Fruit fly (Drosophila melanogaster) whole organism, prepupa: ENCODE data around the gene CG33306.

ENCODE experiments used
- Blimp-1 ChIP-seq: fragments of 200-800 bp; sonication (Bioruptor generic); optimal IDR thresholded peaks from 3 replicates; lab custom pipeline; 2017; ENCODE audit warnings: missing biosample characterization, missing genetic modification characterization, mild to moderate bottlenecking, moderate library complexity, missing genetic modification reagents
- CG10631 ChIP-seq: fragments of 200-800 bp; sonication (Bioruptor generic); optimal IDR thresholded peaks from 2 replicates; lab custom pipeline; 2016; ENCODE audit warnings: missing biosample characterization, missing genetic modification characterization
- CG10669 ChIP-seq: fragments of 200-800 bp; sonication (Bioruptor generic); optimal IDR thresholded peaks from 3 replicates; lab custom pipeline; 2018; ENCODE audit warnings: missing biosample characterization, mild to moderate bottlenecking, missing genetic modification characterization, moderate library complexity
- CG11762 ChIP-seq: fragments of 200-800 bp; sonication (Bioruptor generic); optimal IDR thresholded peaks from 3 replicates; lab custom pipeline; 2016; ENCODE audit warnings: missing biosample characterization, missing genetic modification characterization; ENCODE audit not compliant: insufficient read depth
- CG11902 ChIP-seq: fragments of 200-800 bp; sonication (Bioruptor generic); optimal IDR thresholded peaks from 3 replicates; lab custom pipeline; 2016; ENCODE audit warnings: missing biosample characterization, missing genetic modification characterization
- CG16779 ChIP-seq: fragments of 200-800 bp; sonication (Bioruptor generic); optimal IDR thresholded peaks from 3 replicates; lab custom pipeline; 2017; ENCODE audit warnings: missing biosample characterization, mild to moderate bottlenecking, missing genetic modification characterization
- CG3032 ChIP-seq: fragments of 200-800 bp; optimal IDR thresholded peaks from 2 replicates; lab custom pipeline; 2019; ENCODE audit warnings: missing biosample characterization, mild to moderate bottlenecking, missing genetic modification characterization, moderate library complexity
- CG32006 ChIP-seq: fragments of 200-800 bp; sonication (Bioruptor generic); optimal IDR thresholded peaks from 3 replicates; lab custom pipeline; 2017; ENCODE audit warnings: missing biosample characterization, mild to moderate bottlenecking, missing genetic modification characterization
- CG34406 ChIP-seq: fragments of 200-800 bp; sonication (Bioruptor generic); optimal IDR thresholded peaks from 3 replicates; lab custom pipeline; 2016; ENCODE audit warnings: missing biosample characterization, missing genetic modification characterization
- CG4318 ChIP-seq: fragments of 200-800 bp; sonication (Bioruptor generic); optimal IDR thresholded peaks from 3 replicates; lab custom pipeline; 2017; ENCODE audit warnings: missing biosample characterization, mild to moderate bottlenecking, missing genetic modification characterization
- CG6276 ChIP-seq: fragments of 200-800 bp; sonication (Bioruptor generic); optimal IDR thresholded peaks from 2 replicates; lab custom pipeline; 2017; ENCODE audit warnings: missing biosample characterization, mild to moderate bottlenecking, missing genetic modification characterization
- CG6792 ChIP-seq: fragments of 200-800 bp; sonication (Bioruptor generic); optimal IDR thresholded peaks from 3 replicates; lab custom pipeline; 2016; ENCODE audit warnings: missing biosample characterization, missing genetic modification characterization
- CG6854 ChIP-seq: fragments of 200-800 bp; sonication (Bioruptor generic); optimal IDR thresholded peaks from 2 replicates; lab custom pipeline; 2017; ENCODE audit warnings: missing biosample characterization, mild to moderate bottlenecking, missing genetic modification characterization
- CG8119 ChIP-seq: fragments of 200-800 bp; sonication (Bioruptor generic); IDR thresholded peaks from 3 replicates; pipeline ENCODE4 v1.3.6; 2022; ENCODE audit warnings: missing biosample characterization, missing genetic modification characterization
- CG9139 ChIP-seq: fragments of 200-800 bp; sonication (Bioruptor generic); optimal IDR thresholded peaks from 3 replicates; lab custom pipeline; 2017; ENCODE audit warnings: missing biosample characterization, mild to moderate bottlenecking, missing genetic modification characterization
- Eip75B ChIP-seq: fragments of 200-800 bp; sonication (Bioruptor generic); optimal IDR thresholded peaks from 3 replicates; lab custom pipeline; 2016; ENCODE audit warnings: missing biosample characterization, missing genetic modification characterization
- Eip78C ChIP-seq: fragments of 200-800 bp; sonication (Bioruptor generic); peaks from one replicate; lab custom pipeline; 2016; ENCODE audit warnings: missing biosample characterization, missing genetic modification characterization
- Ets21C ChIP-seq: fragments of 200-800 bp; sonication (Bioruptor generic); optimal IDR thresholded peaks from 3 replicates; lab custom pipeline; 2016; ENCODE audit warnings: missing biosample characterization, missing genetic modification characterization
- Ets96B ChIP-seq: fragments of 200-800 bp; optimal IDR thresholded peaks from 2 replicates; lab custom pipeline; 2019; ENCODE audit warnings: missing biosample characterization, mild to moderate bottlenecking, missing genetic modification characterization, moderate library complexity
- Gug ChIP-seq: fragments of 200-800 bp; sonication (Bioruptor generic); IDR thresholded peaks from 2 replicates; pipeline ENCODE4 v1.3.6; 2022; ENCODE audit warnings: missing biosample characterization, missing genetic modification characterization
- Hr39 ChIP-seq: fragments of 200-800 bp; sonication (Bioruptor generic); optimal IDR thresholded peaks from 2 replicates; lab custom pipeline; 2016; ENCODE audit warnings: missing biosample characterization, missing genetic modification characterization
- Lpt ChIP-seq: fragments of 200-800 bp; sonication (Bioruptor generic); optimal IDR thresholded peaks from 3 replicates; lab custom pipeline; 2016; ENCODE audit warnings: missing biosample characterization, missing genetic modification characterization
- Met ChIP-seq: fragments of 200-800 bp; sonication (Bioruptor generic); optimal IDR thresholded peaks from 3 replicates; lab custom pipeline; 2016; ENCODE audit warnings: missing biosample characterization, missing genetic modification characterization
- Smox ChIP-seq: fragments of 200-800 bp; sonication (Bioruptor generic); optimal IDR thresholded peaks from 3 replicates; lab custom pipeline; 2016; ENCODE audit warnings: missing biosample characterization, missing genetic modification characterization
- Sox102F ChIP-seq: fragments of 200-800 bp; sonication (Bioruptor generic); optimal IDR thresholded peaks from 2 replicates; lab custom pipeline; 2016; ENCODE audit warnings: missing biosample characterization, mild to moderate bottlenecking, missing genetic modification characterization
- Sox14 ChIP-seq: fragments of 200-800 bp; sonication (Bioruptor generic); optimal IDR thresholded peaks from 3 replicates; lab custom pipeline; 2016; ENCODE audit warnings: missing biosample characterization, missing genetic modification characterization
- Sox15 ChIP-seq: fragments of 200-800 bp; sonication (Bioruptor generic); optimal IDR thresholded peaks from 3 replicates; lab custom pipeline; 2016; ENCODE audit warnings: missing biosample characterization, missing genetic modification characterization
- achi ChIP-seq: fragments of 200-800 bp; sonication (Bioruptor generic); optimal IDR thresholded peaks from 3 replicates; lab custom pipeline; 2016; ENCODE audit warnings: missing biosample characterization, missing genetic modification characterization
- acj6 ChIP-seq: fragments of 200-800 bp; sonication (Bioruptor generic); optimal IDR thresholded peaks from 3 replicates; lab custom pipeline; 2016; ENCODE audit warnings: missing biosample characterization, missing genetic modification characterization
- dsx ChIP-seq: fragments of 200-800 bp; optimal IDR thresholded peaks from 3 replicates; lab custom pipeline; 2019; ENCODE audit warnings: missing biosample characterization, mild to moderate bottlenecking, missing genetic modification characterization, moderate library complexity; ENCODE audit not compliant: poor library complexity, severe bottlenecking
- fd85E ChIP-seq: fragments of 200-800 bp; sonication (Bioruptor generic); optimal IDR thresholded peaks from 3 replicates; lab custom pipeline; 2016; ENCODE audit warnings: missing biosample characterization, missing genetic modification characterization
- lz ChIP-seq: fragments of 200-800 bp; sonication (Bioruptor generic); optimal IDR thresholded peaks from 3 replicates; lab custom pipeline; 2016; ENCODE audit warnings: missing biosample characterization, missing genetic modification characterization
- net ChIP-seq: fragments of 200-800 bp; sonication (Bioruptor generic); optimal IDR thresholded peaks from 3 replicates; lab custom pipeline; 2016; ENCODE audit warnings: missing biosample characterization, missing genetic modification characterization
- pdm3 ChIP-seq: fragments of 200-800 bp; sonication (Bioruptor generic); optimal IDR thresholded peaks from 3 replicates; lab custom pipeline; 2016; ENCODE audit warnings: missing biosample characterization, missing genetic modification characterization
- salr ChIP-seq, 2 experiments: fragments of 200-800 bp; sonication (Bioruptor generic); optimal IDR thresholded peaks; 3 replicates each; lab custom pipeline; 2016 to 2018; ENCODE audit warnings: missing biosample characterization in 2 of 2, missing genetic modification characterization in 2 of 2, mild to moderate bottlenecking in 1 of 2
- spab ChIP-seq: fragments of 200-800 bp; sonication (Bioruptor generic); optimal IDR thresholded peaks from 2 replicates; lab custom pipeline; 2017; ENCODE audit warnings: missing biosample characterization, mild to moderate bottlenecking, missing genetic modification characterization, missing genetic modification reagents
- ss ChIP-seq, 2 experiments: fragments of 200-800 bp; sonication (Bioruptor generic); optimal IDR thresholded peaks; 2 replicates in 1 of 2; 3 replicates in 1 of 2; lab custom pipeline; 2017 to 2018; ENCODE audit warnings: mild to moderate bottlenecking in 2 of 2, missing biosample characterization in 2 of 2, missing genetic modification characterization in 2 of 2, moderate library complexity in 1 of 2

Gene CG33306

dm6 chr2L:13869400-13869799 lies 25.9 kb upstream of the CG33306 start:
- TF ChIP-seq CG11902 (GFP tag; lab: Kevin White, UChicago) = no peak
- no peak for TF ChIP-seq CG32006 (GFP tag; lab: Kevin White, UChicago)
- TF ChIP-seq Gug (GFP tag; lab: Robert Waterston, UW) = no peak
- TF ChIP-seq ss (GFP tag; optimal IDR thresholded peaks at IDR 0.05; lab: Kevin White, UChicago) = peak in 1 of 2 experiments; percentile 67
- TF ChIP-seq CG10669 (GFP tag; lab: Kevin White, UChicago) = no peak

dm6 chr2L:13867653-13868052 lies 24.1 kb upstream of the CG33306 start:
- TF ChIP-seq salr (GFP tag; optimal IDR thresholded peaks at IDR 0.05; lab: Kevin White, UChicago) (no peak), acj6 (GFP tag; lab: Kevin White, UChicago) (no peak), CG6276 (no peak)

DNA sequence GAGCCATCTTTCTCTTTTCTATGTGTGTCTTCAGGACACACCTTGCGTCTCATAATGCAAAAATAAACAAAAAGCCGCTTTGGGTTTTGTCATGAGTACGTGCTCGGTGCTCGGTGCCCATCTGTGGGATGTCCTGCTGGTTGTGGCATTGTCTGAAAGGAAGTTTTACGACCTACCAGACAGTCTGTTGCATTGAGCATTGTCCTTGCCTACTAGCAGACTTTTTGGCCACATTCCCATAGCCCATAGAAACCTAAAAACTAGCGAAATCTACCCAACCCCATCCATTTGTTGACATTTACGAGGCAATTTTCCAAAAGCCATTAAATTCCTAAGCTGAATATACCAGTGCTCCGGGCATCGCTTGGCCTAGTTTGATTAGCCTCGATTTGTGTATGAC lies 7.6 kb upstream of the CG33306 start:
- TF ChIP-seq Eip78C (GFP tag; lab: Kevin White, UChicago) (no peak), Ets21C (GFP tag; lab: Kevin White, UChicago) (no peak), Sox15 (GFP tag; lab: Kevin White, UChicago) (no peak), achi (no peak), Gug (GFP tag; lab: Robert Waterston, UW) (no peak), pdm3 (GFP tag; lab: Kevin White, UChicago) (no peak), CG3032 (tag; lab: Kevin White, UChicago) (no peak), CG9139 (GFP tag; lab: Kevin White, UChicago) (no peak), CG16779 (tag; lab: Kevin White, UChicago) (no peak), Met (GFP tag; lab: Kevin White, UChicago) (no peak), CG32006 (GFP tag; lab: Kevin White, UChicago) (no peak), spab (GFP tag; lab: Kevin White, UChicago) (no peak), Blimp-1 (GFP tag; lab: Kevin White, UChicago) (no peak), CG6792 (no peak), net (GFP tag; lab: Kevin White, UChicago) (no peak), dsx (GFP tag; lab: Kevin White, UChicago) (no peak), Hr39 (GFP tag; lab: Kevin White, UChicago) (no peak), fd85E (GFP tag; lab: Kevin White, UChicago) (no peak), Sox14 (no peak), acj6 (GFP tag; lab: Kevin White, UChicago) (no peak)
- TF ChIP-seq, all 60 proteins: peak for 0

DNA sequence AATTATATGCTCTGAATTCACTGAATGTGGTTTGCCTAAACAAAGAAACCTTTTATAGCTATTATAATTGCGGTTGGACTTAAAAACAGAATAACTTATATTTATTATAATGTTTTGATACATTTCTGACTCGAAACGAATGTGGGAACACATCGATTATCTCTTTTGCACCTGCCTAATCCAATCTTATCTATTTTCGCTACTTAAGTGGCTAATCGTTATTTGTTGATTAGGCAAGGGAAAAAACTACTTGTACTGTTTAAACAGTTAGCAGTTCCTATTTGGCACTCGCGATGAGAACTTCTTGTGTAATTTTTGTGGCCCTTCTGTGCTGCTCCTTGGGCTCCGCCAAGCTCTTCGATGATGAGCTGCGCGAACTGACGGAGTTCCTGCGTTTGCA lies 5.6 kb upstream of the CG33306 start, which contains the start of gene CG7968:
Gene CG7968 (plus strand): TSS at position 276 of the 400 bp plus-strand sequence.
- no peak for TF ChIP-seq ss (GFP tag; optimal IDR thresholded peaks at IDR 0.05; lab: Kevin White, UChicago)
- no peak for TF ChIP-seq lz (GFP tag; lab: Kevin White, UChicago)
- TF ChIP-seq CG10631 (GFP tag; lab: Kevin White, UChicago) = no peak
- TF ChIP-seq CG3032 (tag; lab: Kevin White, UChicago) = no peak
- TF ChIP-seq CG34406 (GFP tag; lab: Kevin White, UChicago) = no peak
- no peak for TF ChIP-seq CG6854
- TF ChIP-seq Sox102F (GFP tag; lab: Kevin White, UChicago) = no peak
- no peak for TF ChIP-seq CG11762
- no peak for TF ChIP-seq CG4318 (GFP tag; lab: Kevin White, UChicago)
- TF ChIP-seq CG6792 = no peak
- TF ChIP-seq pdm3 (GFP tag; lab: Kevin White, UChicago) = no peak
- TF ChIP-seq Smox (GFP tag; lab: Kevin White, UChicago) = no peak
- no peak for TF ChIP-seq CG16779 (tag; lab: Kevin White, UChicago)
- no peak for TF ChIP-seq Gug (GFP tag; lab: Robert Waterston, UW)
- TF ChIP-seq Lpt = no peak
- no peak for TF ChIP-seq Eip75B (GFP tag; lab: Kevin White, UChicago)
- TF ChIP-seq Ets21C (GFP tag; lab: Kevin White, UChicago) = no peak
- no peak for TF ChIP-seq CG8119
- no peak for TF ChIP-seq Ets96B (tag; lab: Kevin White, UChicago)
